Fruit fly (Drosophila melanogaster) whole organism, wandering third instar larva: ENCODE data around the gene Trxr1.
A peak's percentile ranks its signal among the peaks of the same experiment; 100 is the strongest.

Experiments used
- Abd-B ChIP-seq: fragments of >200 bp; optimal IDR thresholded peaks from 2 replicates; lab custom pipeline; 2017; ENCODE audit warnings: missing biosample characterization, missing genetic modification characterization
- CG9705 ChIP-seq: fragments of 200-800 bp; sonication (Bioruptor generic); optimal IDR thresholded peaks from 2 replicates; lab custom pipeline; 2018; ENCODE audit warnings: missing biosample characterization, mild to moderate bottlenecking, missing genetic modification characterization
- CrebA ChIP-seq: fragments of 200-800 bp; sonication (Bioruptor generic); optimal IDR thresholded peaks from 2 replicates; lab custom pipeline; 2016; ENCODE audit warnings: missing biosample characterization, mild to moderate bottlenecking, missing genetic modification characterization, borderline replicate concordance
- Dfd ChIP-seq: fragments of >200 bp; optimal IDR thresholded peaks from 2 replicates; lab custom pipeline; 2017; ENCODE audit warnings: missing biosample characterization, missing genetic modification characterization
- Dif ChIP-seq: fragments of 200-275, 200-300 bp; sonication (Bioruptor generic); optimal IDR thresholded peaks from 2 replicates; lab custom pipeline; 2018; ENCODE audit warnings: missing biosample characterization, missing genetic modification characterization; ENCODE audit not compliant: partially characterized antibody
- HLH106 ChIP-seq: fragments of 200-800 bp; optimal IDR thresholded peaks from 3 replicates; lab custom pipeline; 2019; ENCODE audit warnings: missing biosample characterization, mild to moderate bottlenecking, missing genetic modification characterization, moderate library complexity
- Hnf4 ChIP-seq: fragments of 200-800 bp; sonication (Bioruptor generic); optimal IDR thresholded peaks from 2 replicates; lab custom pipeline; 2016; ENCODE audit warnings: missing biosample characterization, mild to moderate bottlenecking, missing genetic modification characterization
- Jra ChIP-seq: sonication (Bioruptor generic); optimal IDR thresholded peaks from 2 replicates; lab custom pipeline; 2016; ENCODE audit warnings: missing biosample characterization, missing genetic modification characterization
- Mio ChIP-seq: sonication (Bioruptor generic); optimal IDR thresholded peaks from 2 replicates; lab custom pipeline; 2016; ENCODE audit warnings: missing biosample characterization, missing genetic modification characterization
- Myc ChIP-seq: fragments of >200 bp; optimal IDR thresholded peaks from 2 replicates; lab custom pipeline; 2017
- N ChIP-seq: fragments of >200 bp; optimal IDR thresholded peaks from 2 replicates; lab custom pipeline; 2018; ENCODE audit warnings: missing biosample characterization, missing external identifiers, missing genetic modification characterization
- OdsH ChIP-seq: fragments of 200-800 bp; sonication (Bioruptor generic); optimal IDR thresholded peaks from 2 replicates; lab custom pipeline; 2016; ENCODE audit warnings: missing biosample characterization, mild to moderate bottlenecking, missing genetic modification characterization
- Rel ChIP-seq, 2 experiments: fragments of 200-800 bp; sonication (Bioruptor generic) in 1 of 2; optimal IDR thresholded peaks; 2 replicates in 1 of 2; 3 replicates in 1 of 2; lab custom pipeline; 2016 to 2019; ENCODE audit warnings: mild to moderate bottlenecking in 2 of 2, missing biosample characterization in 2 of 2, missing genetic modification characterization in 2 of 2, moderate library complexity in 1 of 2
- Sp1 ChIP-seq: fragments of 200-800 bp; sonication (Bioruptor generic); optimal IDR thresholded peaks from 3 replicates; lab custom pipeline; 2019; ENCODE audit warnings: missing biosample characterization, mild to moderate bottlenecking, missing genetic modification characterization, moderate library complexity
- Vsx2 ChIP-seq: fragments of 200-300, 225-300 bp; sonication (Bioruptor generic); optimal IDR thresholded peaks from 2 replicates; lab custom pipeline; 2018; ENCODE audit warnings: missing biosample characterization, missing genetic modification characterization; ENCODE audit not compliant: partially characterized antibody
- br ChIP-seq: fragments of 200-800 bp; sonication (Bioruptor generic); optimal IDR thresholded peaks from 2 replicates; lab custom pipeline; 2016; ENCODE audit warnings: missing biosample characterization, missing genetic modification characterization
- dl ChIP-seq, 2 experiments: fragments of 175-275, 200-275 bp in 1 of 2; fragments of 200-275 bp in 1 of 2; sonication (Bioruptor generic); optimal IDR thresholded peaks; lab custom pipeline; 2018; ENCODE audit warnings: mild to moderate bottlenecking in 2 of 2, missing biosample characterization in 2 of 2, missing genetic modification characterization in 2 of 2, moderate library complexity in 2 of 2; ENCODE audit not compliant: partially characterized antibody in 2 of 2, insufficient read depth in 1 of 2
- dsf ChIP-seq: sonication (Bioruptor generic); optimal IDR thresholded peaks from 2 replicates; lab custom pipeline; 2016; ENCODE audit warnings: missing biosample characterization, missing genetic modification characterization, borderline replicate concordance
- ey ChIP-seq: fragments of 200-800 bp; sonication (Bioruptor generic); optimal IDR thresholded peaks from 2 replicates; lab custom pipeline; 2016; ENCODE audit warnings: missing biosample characterization, missing genetic modification characterization
- foxo ChIP-seq, 2 experiments: fragments of 200-800 bp; sonication (Bioruptor generic); optimal IDR thresholded peaks; 2 replicates in 1 of 2; 3 replicates in 1 of 2; lab custom pipeline; 2016 to 2017; ENCODE audit warnings: missing biosample characterization in 2 of 2, missing genetic modification characterization in 2 of 2
- fru ChIP-seq: fragments of 200-800 bp; sonication (Bioruptor generic); optimal IDR thresholded peaks from 3 replicates; lab custom pipeline; 2016; ENCODE audit warnings: missing biosample characterization, mild to moderate bottlenecking, missing genetic modification characterization
- h ChIP-seq: fragments of 200-800 bp; sonication (Bioruptor generic); optimal IDR thresholded peaks from 3 replicates; lab custom pipeline; 2016; ENCODE audit warnings: missing biosample characterization, mild to moderate bottlenecking, missing genetic modification characterization
- jim ChIP-seq: fragments of 175-275, 200-325 bp; sonication (Bioruptor generic); optimal IDR thresholded peaks from 2 replicates; lab custom pipeline; 2016; ENCODE audit warnings: missing biosample characterization, mild to moderate bottlenecking, missing genetic modification characterization
- lola ChIP-seq: fragments of >200 bp; optimal IDR thresholded peaks from 2 replicates; lab custom pipeline; 2017; ENCODE audit warnings: missing biosample characterization, missing genetic modification characterization
- pan ChIP-seq: fragments of >200 bp; optimal IDR thresholded peaks from 2 replicates; lab custom pipeline; 2017
- psq ChIP-seq: fragments of 200-800 bp; sonication (Bioruptor generic); optimal IDR thresholded peaks from 3 replicates; lab custom pipeline; 2017; ENCODE audit warnings: missing biosample characterization, mild to moderate bottlenecking, missing genetic modification characterization, moderate library complexity
- rgr ChIP-seq: fragments of 200-800 bp; sonication (Bioruptor generic); optimal IDR thresholded peaks from 3 replicates; lab custom pipeline; 2016; ENCODE audit warnings: missing biosample characterization, mild to moderate bottlenecking, missing genetic modification characterization
- sage ChIP-seq: fragments of 200-800 bp; sonication (Bioruptor generic); optimal IDR thresholded peaks from 2 replicates; lab custom pipeline; 2016; ENCODE audit warnings: missing biosample characterization, mild to moderate bottlenecking, missing genetic modification characterization
- sv ChIP-seq: fragments of 200-800 bp; sonication (Bioruptor generic); optimal IDR thresholded peaks from 3 replicates; lab custom pipeline; 2016; ENCODE audit warnings: missing biosample characterization, missing genetic modification characterization
- tai ChIP-seq: sonication (Bioruptor generic); optimal IDR thresholded peaks from 2 replicates; lab custom pipeline; 2016; ENCODE audit warnings: missing biosample characterization, missing genetic modification characterization

Gene Trxr1

dm6 chrX:8211731-8212468, 30.4 kb upstream of the Trxr1 start:
- no peak for TF ChIP-seq sv (GFP tag; lab: Kevin White, UChicago)
- no peak for TF ChIP-seq dl (GFP tag; optimal IDR thresholded peaks at IDR 0.05; lab: Kevin White, UChicago; ENCODE audit: insufficient read depth in 1 of 2, partially characterized antibody in 2 of 2)
- no peak for TF ChIP-seq Rel (GFP tag; optimal IDR thresholded peaks at IDR 0.05; lab: Kevin White, UChicago)
- no peak for TF ChIP-seq Rel (tag; optimal IDR thresholded peaks at IDR 0.05; lab: Kevin White, UChicago)
- TF ChIP-seq Dfd (GFP tag; lab: Kevin White, UChicago) = no peak
- TF ChIP-seq, all 38 proteins: peak for 0

- TF ChIP-seq Hnf4 (GFP tag; lab: Kevin White, UChicago) (no peak), fru (no peak), jim (no peak), foxo (GFP tag; optimal IDR thresholded peaks at IDR 0.05; lab: Kevin White, UChicago) (no peak), psq (GFP tag; lab: Kevin White, UChicago) (peak; percentile 92), dl (GFP tag; optimal IDR thresholded peaks at IDR 0.05; lab: Kevin White, UChicago; ENCODE audit: insufficient read depth in 1 of 2, partially characterized antibody in 2 of 2) (peak in 1 of 2 experiments; percentile 66), lola (no peak), sage (GFP tag; lab: Kevin White, UChicago) (no peak), Mio (GFP tag; lab: Kevin White, UChicago) (no peak), Jra (no peak), h (GFP tag; lab: Kevin White, UChicago) (no peak), Rel (GFP tag; optimal IDR thresholded peaks at IDR 0.05; lab: Kevin White, UChicago) (peak; percentile 51), Rel (tag; optimal IDR thresholded peaks at IDR 0.05; lab: Kevin White, UChicago) (no peak), pan (lab: Kevin White, UChicago) (no peak), OdsH (GFP tag; lab: Kevin White, UChicago) (no peak), CG9705 (GFP tag; lab: Kevin White, UChicago) (no peak), Vsx2 (GFP tag; lab: Kevin White, UChicago) (peak; percentile 77), Dfd (GFP tag; lab: Kevin White, UChicago) (no peak), Sp1 (no peak), dsf (GFP tag; lab: Kevin White, UChicago) (no peak), br (GFP tag; lab: Kevin White, UChicago) (peak; percentile 28), N (no peak), rgr (GFP tag; lab: Kevin White, UChicago) (no peak), Myc (lab: Kevin White, UChicago) (no peak), tai (GFP tag; lab: Kevin White, UChicago) (no peak), Abd-B (GFP tag; lab: Kevin White, UChicago) (no peak), ey (no peak), Dif (peak; percentile 53)
Observed at dm6 chrX:8214017-8214416, 28.3 kb upstream of the Trxr1 start.

- no peak for TF ChIP-seq Mio (GFP tag; lab: Kevin White, UChicago)
- TF ChIP-seq ey = peak; percentile 11
- peak in 1 of 2 experiments; percentile 48 for TF ChIP-seq dl (GFP tag; optimal IDR thresholded peaks at IDR 0.05; lab: Kevin White, UChicago; ENCODE audit: insufficient read depth in 1 of 2, partially characterized antibody in 2 of 2)
- TF ChIP-seq HLH106 = peak; percentile 31
- no peak for TF ChIP-seq h (GFP tag; lab: Kevin White, UChicago)
- TF ChIP-seq psq (GFP tag; lab: Kevin White, UChicago) = peak; percentile 44
- TF ChIP-seq rgr (GFP tag; lab: Kevin White, UChicago) = peak; percentile 11
- no peak for TF ChIP-seq CG9705 (GFP tag; lab: Kevin White, UChicago)
- peak; percentile 33 for TF ChIP-seq OdsH (GFP tag; lab: Kevin White, UChicago)
- TF ChIP-seq CrebA = peak; percentile 6
- peak in 1 of 2 experiments; percentile 32 for TF ChIP-seq foxo (GFP tag; optimal IDR thresholded peaks at IDR 0.05; lab: Kevin White, UChicago)
- TF ChIP-seq Rel (GFP tag; optimal IDR thresholded peaks at IDR 0.05; lab: Kevin White, UChicago) = no peak
- no peak for TF ChIP-seq Rel (tag; optimal IDR thresholded peaks at IDR 0.05; lab: Kevin White, UChicago)
- peak; percentile 30 for TF ChIP-seq Jra
Observed at dm6 chrX:8215094-8215854, 27.1 kb upstream of the Trxr1 start.
